Worm (Caenorhabditis elegans) whole organism, early embryonic: ENCODE measurements around the gene C54E10.10.
"Not testable (repeated sequence)": the region's sequence is repeated elsewhere in the genome, so short reads cannot be mapped to it uniquely, and the experiment has no call there.

Source experiments
- aly-1 ChIP-seq: sonication (generic microtip); optimal IDR thresholded peaks from 2 replicates; lab custom pipeline; 2016; ENCODE audit warnings: missing genetic modification characterization, missing compliant biosample characterization
- ceh-36 ChIP-seq: sonication (generic microtip); optimal IDR thresholded peaks from 2 replicates; lab custom pipeline; 2016; ENCODE audit warnings: missing genetic modification characterization, inconsistent platforms, missing compliant biosample characterization

DNA sequence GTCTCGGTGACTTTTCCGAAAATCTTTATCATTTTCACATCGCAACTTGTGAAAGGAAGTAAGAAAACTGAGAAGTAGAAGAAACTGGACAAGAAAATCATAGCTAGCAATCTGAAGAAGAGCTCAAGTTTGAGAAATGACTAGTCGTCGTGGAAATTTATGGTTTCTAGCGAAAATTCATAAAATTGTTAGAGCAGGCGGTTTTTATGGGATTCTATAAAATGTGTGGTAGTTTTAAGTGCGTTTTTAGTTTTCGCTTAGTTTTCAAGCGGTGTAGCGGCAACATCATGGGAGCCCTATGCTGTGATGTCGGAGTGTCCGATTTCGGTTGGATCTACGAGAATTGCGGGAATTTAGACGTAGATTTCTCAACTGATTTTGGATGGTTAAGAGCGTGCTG lies 48.8 kb downstream of the C54E10.10 start, which contains the start of gene clec-254:
- not testable (repeated sequence) for TF ChIP-seq aly-1, ceh-36 (tag; lab: Kevin White, UChicago)
